Fruit fly (Drosophila melanogaster): Measurements from ENCODE around the gene mah.

mah gene

DNA sequence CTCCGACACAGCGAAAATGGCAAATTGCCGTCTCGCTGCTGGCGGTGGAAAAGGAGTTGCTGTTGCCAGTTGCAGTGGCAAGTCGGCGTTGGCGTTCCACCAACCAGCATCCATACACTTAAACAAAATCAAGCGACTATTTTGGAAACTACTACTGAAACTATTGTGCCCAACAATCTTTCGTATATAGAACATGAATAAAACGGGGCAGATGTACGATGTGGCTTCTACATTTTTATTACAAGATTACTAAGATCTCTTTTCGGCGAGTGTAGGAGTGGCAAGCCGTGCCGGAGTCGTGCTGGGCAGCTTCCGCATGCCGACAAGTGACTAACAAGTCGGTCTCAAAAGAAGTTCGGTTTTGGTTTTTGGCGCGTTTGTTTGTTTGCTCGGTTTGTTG is 49.1 kb downstream of the mah start (continued):
- no peak for TF ChIP-seq Blimp-1 (GFP tag; optimal IDR thresholded peaks at IDR 0.05)
- TF ChIP-seq CG6808 (GFP tag; optimal IDR thresholded peaks at IDR 0.05) = no peak
- TF ChIP-seq svp (GFP tag) = peak; percentile 73
- peak; percentile 39 for TF ChIP-seq CG10631 (GFP tag; optimal IDR thresholded peaks at IDR 0.05)
- TF ChIP-seq Sox15 (GFP tag; optimal IDR thresholded peaks at IDR 0.05) = no peak
- TF ChIP-seq OdsH (GFP tag; optimal IDR thresholded peaks at IDR 0.05) = peak; percentile 73
- TF ChIP-seq Hr4 (GFP tag; optimal IDR thresholded peaks at IDR 0.05) = peak; percentile 94
- no peak for TF ChIP-seq CG9139 (GFP tag; optimal IDR thresholded peaks at IDR 0.05)
- no peak for TF ChIP-seq CG8319 (GFP tag; optimal IDR thresholded peaks at IDR 0.05)
- peak; percentile 24 for TF ChIP-seq CG3032 (tag; optimal IDR thresholded peaks at IDR 0.05)
- peak; percentile 86 for TF ChIP-seq CG4318 (GFP tag; optimal IDR thresholded peaks at IDR 0.05)
- peak; percentile 19 for TF ChIP-seq vri (GFP tag; optimal IDR thresholded peaks at IDR 0.05)
- TF ChIP-seq CG6792 (GFP tag; optimal IDR thresholded peaks at IDR 0.05) = peak; percentile 40
- peak; percentile 15 for TF ChIP-seq CG11902 (GFP tag; optimal IDR thresholded peaks at IDR 0.05)
- peak; percentile 82 for TF ChIP-seq CG6276 (GFP tag; optimal IDR thresholded peaks at IDR 0.05)
- TF ChIP-seq Ets96B (tag; optimal IDR thresholded peaks at IDR 0.05) = no peak
- TF ChIP-seq ss (GFP tag; optimal IDR thresholded peaks at IDR 0.05) = no peak
- TF ChIP-seq eg (GFP tag; IDR thresholded peaks at IDR 0.05) = peak; percentile 92
- TF ChIP-seq pdm3 (GFP tag; optimal IDR thresholded peaks at IDR 0.05) = peak; percentile 78
- peak; percentile 75 for TF ChIP-seq Sox14 (GFP tag; optimal IDR thresholded peaks at IDR 0.05)
- peak; percentile 32 for TF ChIP-seq CG34406 (GFP tag; optimal IDR thresholded peaks at IDR 0.05)
- peak; percentile 2 for TF ChIP-seq CG10669 (GFP tag; optimal IDR thresholded peaks at IDR 0.05)
- TF ChIP-seq Eip78C (GFP tag) = peak; percentile 92
- TF ChIP-seq Lpt (GFP tag; optimal IDR thresholded peaks at IDR 0.05) = peak; percentile 87
- TF ChIP-seq Eip93F (GFP tag; optimal IDR thresholded peaks at IDR 0.05) = no peak
- TF ChIP-seq CG8119 (GFP tag; IDR thresholded peaks at IDR 0.05) = peak; percentile 94
- peak; percentile 66 for TF ChIP-seq Sox102F (GFP tag; optimal IDR thresholded peaks at IDR 0.05)

DNA sequence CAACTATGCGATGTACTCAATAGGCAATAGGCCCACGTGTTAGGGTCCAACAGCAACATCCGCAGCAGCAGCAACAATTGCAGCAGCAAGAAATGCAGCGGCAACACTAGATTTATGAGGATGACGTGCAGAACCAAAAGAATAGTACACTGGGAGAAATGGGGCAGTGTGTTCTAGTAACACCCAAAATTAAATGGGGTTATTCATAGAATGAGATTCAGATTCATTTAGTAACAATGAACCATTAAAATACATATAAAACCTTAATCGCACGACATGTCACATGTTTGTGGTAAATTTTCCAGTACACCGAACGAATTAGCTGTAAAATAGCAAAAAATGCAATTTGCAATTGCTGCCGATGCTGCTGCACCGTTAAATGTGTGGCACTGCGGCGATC is 49.9 kb downstream of the mah start:
- TF ChIP-seq CG6792 (GFP tag; optimal IDR thresholded peaks at IDR 0.05) = no peak
- TF ChIP-seq ss (GFP tag; optimal IDR thresholded peaks at IDR 0.05) = no peak
- TF ChIP-seq CG15336 (GFP tag; IDR thresholded peaks at IDR 0.05) = no peak
- TF ChIP-seq topi (GFP tag; optimal IDR thresholded peaks at IDR 0.05) = no peak
- peak; percentile 33 for TF ChIP-seq CG32006 (GFP tag; optimal IDR thresholded peaks at IDR 0.05)
- no peak for TF ChIP-seq CG9139 (GFP tag; optimal IDR thresholded peaks at IDR 0.05)
- no peak for TF ChIP-seq CG6808 (GFP tag; optimal IDR thresholded peaks at IDR 0.05)
- no peak for TF ChIP-seq acj6 (GFP tag; optimal IDR thresholded peaks at IDR 0.05)
